Worm (Caenorhabditis elegans) whole organism, young adult: ENCODE results near the gene Y82E9BR.3.
"Not testable (repeated sequence)": the region's sequence is repeated elsewhere in the genome, so short reads cannot be mapped to it uniquely, and the experiment has no call there.

Experiments
- B0019.2 ChIP-seq: fragments of 200-800 bp; sonication (Bioruptor generic); conservative IDR thresholded peaks from 2 replicates; pipeline ENCODE4 v1.3.6; 2022; ENCODE audit warnings: missing genetic modification reagents, missing genetic modification characterization, missing compliant biosample characterization
- ama-1 ChIP-seq, 3 experiments: fragments of 150-350 bp in 1 of 3; sonication (generic microtip) in 2 of 3; optimal IDR thresholded peaks; 2 replicates each; lab custom pipeline; 2014 to 2018; ENCODE audit warnings: missing biosample characterization in 2 of 3, missing genetic modification characterization in 2 of 3, missing genetic modification reagents in 2 of 3
- cebp-1 ChIP-seq, 2 experiments: fragments of 200-800 bp in 1 of 2; sonication (Bioruptor generic) in 1 of 2; sonication (generic microtip) in 1 of 2; IDR thresholded peaks in 1 of 2; optimal IDR thresholded peaks in 1 of 2; 2 replicates each; pipeline versions ENCODE4 v1.3.6 to Lab custom; 2017 to 2022; ENCODE audit warnings: missing compliant biosample characterization in 2 of 2, missing genetic modification characterization in 2 of 2, mild to moderate bottlenecking in 1 of 2, missing genetic modification reagents in 1 of 2, moderate library complexity in 1 of 2
- ceh-100 ChIP-seq: fragments of 200-800 bp; sonication (Bioruptor generic); IDR thresholded peaks from 2 replicates; pipeline ENCODE4 v1.3.6; 2022; ENCODE audit warnings: missing genetic modification reagents, missing genetic modification characterization, missing compliant biosample characterization
- ceh-27 ChIP-seq: fragments of 200-800 bp; sonication (Bioruptor generic); optimal IDR thresholded peaks from 2 replicates; lab custom pipeline; 2018; ENCODE audit warnings: mild to moderate bottlenecking, missing genetic modification characterization, moderate library complexity, missing compliant biosample characterization
- ceh-79 ChIP-seq: sonication (generic microtip); optimal IDR thresholded peaks from 2 replicates; lab custom pipeline; 2017; ENCODE audit warnings: mild to moderate bottlenecking, missing genetic modification characterization, missing compliant biosample characterization
- dpl-1 ChIP-seq: fragments of 150-350 bp; optimal IDR thresholded peaks from 2 replicates; lab custom pipeline; 2014; ENCODE audit warnings: missing biosample characterization, missing genetic modification reagents, missing genetic modification characterization
- hmg-20 ChIP-seq: fragments of 200-800 bp; sonication (Bioruptor generic); IDR thresholded peaks from 2 replicates; pipeline ENCODE4 v1.3.6; 2022; ENCODE audit warnings: missing genetic modification reagents, missing genetic modification characterization, missing compliant biosample characterization
- nfya-1 ChIP-seq: sonication (generic microtip); optimal IDR thresholded peaks from 2 replicates; lab custom pipeline; 2017; ENCODE audit warnings: antibody characterized with exemption, missing compliant biosample characterization, missing genetic modification characterization, borderline replicate concordance; ENCODE audit not compliant: insufficient read depth
- nhr-90 ChIP-seq: sonication (generic microtip); optimal IDR thresholded peaks from 2 replicates; lab custom pipeline; 2016; ENCODE audit warnings: missing genotype, mild to moderate bottlenecking, missing genetic modification characterization, missing compliant biosample characterization
- unc-62 ChIP-seq: fragments of 150-350 bp; optimal IDR thresholded peaks from 2 replicates; lab custom pipeline; 2014; ENCODE audit warnings: missing biosample characterization, missing genetic modification reagents, missing genetic modification characterization
- zfh-2 ChIP-seq: fragments of 200-800 bp; sonication (Bioruptor generic); conservative IDR thresholded peaks from 2 replicates; pipeline ENCODE4 v1.3.6; 2022; ENCODE audit warnings: missing genetic modification reagents, missing genetic modification characterization, missing compliant biosample characterization

ce11 chrIII:1420357-1420814, 1.4 kb downstream of the Y82E9BR.3 start:
- not testable (repeated sequence) for TF ChIP-seq nhr-90 (tag; lab: Kevin White, UChicago); B0019.2 (GFP tag; lab: Robert Waterston, UW); ceh-100 (GFP tag; lab: Robert Waterston, UW); unc-62 (GFP tag; lab: Kevin White, UChicago); nfya-1 (tag; lab: Kevin White, UChicago); cebp-1 (GFP tag; IDR thresholded peaks at IDR 0.05; lab: Robert Waterston, UW); cebp-1 (tag; optimal IDR thresholded peaks at IDR 0.05; lab: Kevin White, UChicago); zfh-2 (GFP tag; lab: Robert Waterston, UW); ceh-27; ama-1 (optimal IDR thresholded peaks at IDR 0.05; lab: Kevin White, UChicago); ama-1 (GFP tag; optimal IDR thresholded peaks at IDR 0.05; lab: Kevin White, UChicago); hmg-20 (GFP tag; lab: Robert Waterston, UW); ceh-79 (tag; lab: Kevin White, UChicago)
- TF ChIP-seq dpl-1 (GFP tag; lab: Kevin White, UChicago), result peak; percentile 41
